Fruit fly (Drosophila melanogaster) whole organism, wandering third instar larva: Measurements from ENCODE around the gene CG4955.

Source experiments
- Abd-B ChIP-seq: fragments of >200 bp; optimal IDR thresholded peaks from 2 replicates; lab custom pipeline; 2017; ENCODE audit warnings: missing biosample characterization, missing genetic modification characterization
- CG32264 ChIP-seq: fragments of 200-800 bp; sonication (Bioruptor generic); optimal IDR thresholded peaks from 2 replicates; lab custom pipeline; 2016; ENCODE audit warnings: missing biosample characterization, missing genetic modification characterization
- CrebA ChIP-seq: fragments of 200-800 bp; sonication (Bioruptor generic); optimal IDR thresholded peaks from 2 replicates; lab custom pipeline; 2016; ENCODE audit warnings: missing biosample characterization, mild to moderate bottlenecking, missing genetic modification characterization, borderline replicate concordance
- Dfd ChIP-seq: fragments of >200 bp; optimal IDR thresholded peaks from 2 replicates; lab custom pipeline; 2017; ENCODE audit warnings: missing biosample characterization, missing genetic modification characterization
- Dif ChIP-seq: fragments of 200-275, 200-300 bp; sonication (Bioruptor generic); optimal IDR thresholded peaks from 2 replicates; lab custom pipeline; 2018; ENCODE audit warnings: missing biosample characterization, missing genetic modification characterization; ENCODE audit not compliant: partially characterized antibody
- GATAd ChIP-seq: sonication (Bioruptor generic); optimal IDR thresholded peaks from 2 replicates; lab custom pipeline; 2016; ENCODE audit warnings: missing biosample characterization, missing genetic modification characterization
- HLH106 ChIP-seq: fragments of 200-800 bp; optimal IDR thresholded peaks from 3 replicates; lab custom pipeline; 2019; ENCODE audit warnings: missing biosample characterization, mild to moderate bottlenecking, missing genetic modification characterization, moderate library complexity
- Hnf4 ChIP-seq: fragments of 200-800 bp; sonication (Bioruptor generic); optimal IDR thresholded peaks from 2 replicates; lab custom pipeline; 2016; ENCODE audit warnings: missing biosample characterization, mild to moderate bottlenecking, missing genetic modification characterization
- Hr78 ChIP-seq: fragments of >200 bp; optimal IDR thresholded peaks from 2 replicates; lab custom pipeline; 2017; ENCODE audit warnings: missing biosample characterization, missing genetic modification characterization
- Hr83 ChIP-seq: fragments of 200-300 bp; sonication (Bioruptor generic); optimal IDR thresholded peaks from 2 replicates; lab custom pipeline; 2016; ENCODE audit warnings: missing biosample characterization, mild to moderate bottlenecking, missing genetic modification characterization, moderate library complexity; ENCODE audit not compliant: poor library complexity, severe bottlenecking
- Jra ChIP-seq: sonication (Bioruptor generic); optimal IDR thresholded peaks from 2 replicates; lab custom pipeline; 2016; ENCODE audit warnings: missing biosample characterization, missing genetic modification characterization
- Mio ChIP-seq: sonication (Bioruptor generic); optimal IDR thresholded peaks from 2 replicates; lab custom pipeline; 2016; ENCODE audit warnings: missing biosample characterization, missing genetic modification characterization
- Myc ChIP-seq: fragments of >200 bp; optimal IDR thresholded peaks from 2 replicates; lab custom pipeline; 2017
- N ChIP-seq: fragments of >200 bp; optimal IDR thresholded peaks from 2 replicates; lab custom pipeline; 2018; ENCODE audit warnings: missing biosample characterization, missing external identifiers, missing genetic modification characterization
- OdsH ChIP-seq: fragments of 200-800 bp; sonication (Bioruptor generic); optimal IDR thresholded peaks from 2 replicates; lab custom pipeline; 2016; ENCODE audit warnings: missing biosample characterization, mild to moderate bottlenecking, missing genetic modification characterization
- Rel ChIP-seq, 2 experiments: fragments of 200-800 bp; sonication (Bioruptor generic) in 1 of 2; optimal IDR thresholded peaks; 2 replicates in 1 of 2; 3 replicates in 1 of 2; lab custom pipeline; 2016 to 2019; ENCODE audit warnings: mild to moderate bottlenecking in 2 of 2, missing biosample characterization in 2 of 2, missing genetic modification characterization in 2 of 2, moderate library complexity in 1 of 2
- Sp1 ChIP-seq: fragments of 200-800 bp; sonication (Bioruptor generic); optimal IDR thresholded peaks from 3 replicates; lab custom pipeline; 2019; ENCODE audit warnings: missing biosample characterization, mild to moderate bottlenecking, missing genetic modification characterization, moderate library complexity
- br ChIP-seq: fragments of 200-800 bp; sonication (Bioruptor generic); optimal IDR thresholded peaks from 2 replicates; lab custom pipeline; 2016; ENCODE audit warnings: missing biosample characterization, missing genetic modification characterization
- brk ChIP-seq: fragments of 200-800 bp; sonication (Bioruptor generic); optimal IDR thresholded peaks from 2 replicates; lab custom pipeline; 2016; ENCODE audit warnings: missing biosample characterization, mild to moderate bottlenecking, missing genetic modification characterization
- dmrt93B ChIP-seq: fragments of 200-800 bp; sonication (Bioruptor generic); optimal IDR thresholded peaks from 2 replicates; lab custom pipeline; 2018; ENCODE audit warnings: missing biosample characterization, mild to moderate bottlenecking, missing genetic modification characterization
- dsf ChIP-seq: sonication (Bioruptor generic); optimal IDR thresholded peaks from 2 replicates; lab custom pipeline; 2016; ENCODE audit warnings: missing biosample characterization, missing genetic modification characterization, borderline replicate concordance
- ey ChIP-seq: fragments of 200-800 bp; sonication (Bioruptor generic); optimal IDR thresholded peaks from 2 replicates; lab custom pipeline; 2016; ENCODE audit warnings: missing biosample characterization, missing genetic modification characterization
- h ChIP-seq: fragments of 200-800 bp; sonication (Bioruptor generic); optimal IDR thresholded peaks from 3 replicates; lab custom pipeline; 2016; ENCODE audit warnings: missing biosample characterization, mild to moderate bottlenecking, missing genetic modification characterization
- jim ChIP-seq: fragments of 175-275, 200-325 bp; sonication (Bioruptor generic); optimal IDR thresholded peaks from 2 replicates; lab custom pipeline; 2016; ENCODE audit warnings: missing biosample characterization, mild to moderate bottlenecking, missing genetic modification characterization
- lola ChIP-seq: fragments of >200 bp; optimal IDR thresholded peaks from 2 replicates; lab custom pipeline; 2017; ENCODE audit warnings: missing biosample characterization, missing genetic modification characterization
- pan ChIP-seq: fragments of >200 bp; optimal IDR thresholded peaks from 2 replicates; lab custom pipeline; 2017
- psq ChIP-seq: fragments of 200-800 bp; sonication (Bioruptor generic); optimal IDR thresholded peaks from 3 replicates; lab custom pipeline; 2017; ENCODE audit warnings: missing biosample characterization, mild to moderate bottlenecking, missing genetic modification characterization, moderate library complexity
- sage ChIP-seq: fragments of 200-800 bp; sonication (Bioruptor generic); optimal IDR thresholded peaks from 2 replicates; lab custom pipeline; 2016; ENCODE audit warnings: missing biosample characterization, mild to moderate bottlenecking, missing genetic modification characterization
- sv ChIP-seq: fragments of 200-800 bp; sonication (Bioruptor generic); optimal IDR thresholded peaks from 3 replicates; lab custom pipeline; 2016; ENCODE audit warnings: missing biosample characterization, missing genetic modification characterization
- tai ChIP-seq: sonication (Bioruptor generic); optimal IDR thresholded peaks from 2 replicates; lab custom pipeline; 2016; ENCODE audit warnings: missing biosample characterization, missing genetic modification characterization
- usp ChIP-seq: fragments of >200 bp; optimal IDR thresholded peaks from 2 replicates; lab custom pipeline; 2017; ENCODE audit warnings: missing biosample characterization, missing genetic modification characterization
- woc ChIP-seq: sonication (Bioruptor generic); optimal IDR thresholded peaks from 2 replicates; lab custom pipeline; 2016; ENCODE audit warnings: missing biosample characterization, mild to moderate bottlenecking, missing genetic modification characterization

The CG4955 gene

dm6 chrX:17108000-17108399 is 26.8 kb downstream of the CG4955 start:
- no peak for TF ChIP-seq usp (GFP tag; lab: Kevin White, UChicago)
- no peak for TF ChIP-seq h (GFP tag; lab: Kevin White, UChicago)
- TF ChIP-seq Dif (GFP tag; lab: Kevin White, UChicago) = no peak
- no peak for TF ChIP-seq GATAd (GFP tag; lab: Kevin White, UChicago)
- TF ChIP-seq woc (GFP tag; lab: Kevin White, UChicago) = no peak
- no peak for TF ChIP-seq jim (GFP tag; lab: Kevin White, UChicago)
- TF ChIP-seq CrebA (GFP tag; lab: Kevin White, UChicago) = no peak
- no peak for TF ChIP-seq ey (GFP tag; lab: Kevin White, UChicago)
- TF ChIP-seq sv (GFP tag; lab: Kevin White, UChicago) = no peak
- TF ChIP-seq Dfd = no peak
- no peak for TF ChIP-seq tai (GFP tag; lab: Kevin White, UChicago)
- no peak for TF ChIP-seq Hnf4
- no peak for TF ChIP-seq sage (GFP tag; lab: Kevin White, UChicago)
- TF ChIP-seq CG32264 (GFP tag; lab: Kevin White, UChicago) = no peak
- TF ChIP-seq Rel (GFP tag; optimal IDR thresholded peaks at IDR 0.05; lab: Kevin White, UChicago) = no peak
- TF ChIP-seq Rel (tag; optimal IDR thresholded peaks at IDR 0.05; lab: Kevin White, UChicago) = no peak
- no peak for TF ChIP-seq HLH106 (tag; lab: Kevin White, UChicago)

DNA sequence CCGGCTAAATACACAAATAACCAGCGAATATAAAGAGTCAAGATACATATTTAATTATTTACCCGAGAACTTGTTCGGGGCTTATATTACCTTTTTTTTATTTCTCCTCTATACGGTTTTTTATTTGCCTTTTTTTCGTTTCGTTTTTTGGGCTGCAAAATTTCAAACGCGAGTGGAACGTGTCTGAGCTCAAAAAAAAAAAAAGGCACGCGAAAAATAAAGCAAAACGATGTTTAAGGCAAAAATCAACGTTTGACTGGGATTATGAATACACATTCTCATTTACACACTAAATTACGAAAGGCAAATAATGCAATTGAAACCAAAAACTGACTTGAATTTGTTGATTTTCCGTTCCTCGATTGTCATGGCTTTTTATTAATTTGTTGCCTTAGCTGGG is 28.4 kb downstream of the CG4955 start:
- TF ChIP-seq Abd-B (GFP tag; lab: Kevin White, UChicago) (no peak), dmrt93B (GFP tag; lab: Kevin White, UChicago) (no peak), sv (GFP tag; lab: Kevin White, UChicago) (no peak), dsf (GFP tag; lab: Kevin White, UChicago) (no peak), Rel (GFP tag; optimal IDR thresholded peaks at IDR 0.05; lab: Kevin White, UChicago) (peak; percentile 20), Rel (tag; optimal IDR thresholded peaks at IDR 0.05; lab: Kevin White, UChicago) (no peak), tai (GFP tag; lab: Kevin White, UChicago) (no peak), CG32264 (GFP tag; lab: Kevin White, UChicago) (no peak), Sp1 (GFP tag; lab: Kevin White, UChicago) (peak; percentile 64), pan (lab: Kevin White, UChicago) (no peak), Myc (lab: Kevin White, UChicago) (no peak), CrebA (GFP tag; lab: Kevin White, UChicago) (peak; percentile 46), jim (GFP tag; lab: Kevin White, UChicago) (peak; percentile 36)

- no peak for TF ChIP-seq N (GFP tag; lab: Kevin White, UChicago)
- TF ChIP-seq Rel (GFP tag; optimal IDR thresholded peaks at IDR 0.05; lab: Kevin White, UChicago) = no peak
- no peak for TF ChIP-seq Rel (tag; optimal IDR thresholded peaks at IDR 0.05; lab: Kevin White, UChicago)
- TF ChIP-seq Dfd = no peak
- no peak for TF ChIP-seq Mio
- TF ChIP-seq brk (GFP tag; lab: Kevin White, UChicago) = no peak
- TF ChIP-seq sage (GFP tag; lab: Kevin White, UChicago) = no peak
- no peak for TF ChIP-seq br (GFP tag; lab: Kevin White, UChicago)
- TF ChIP-seq usp (GFP tag; lab: Kevin White, UChicago) = no peak
- no peak for TF ChIP-seq sv (GFP tag; lab: Kevin White, UChicago)
- no peak for TF ChIP-seq Jra (GFP tag; lab: Kevin White, UChicago)
- TF ChIP-seq ey (GFP tag; lab: Kevin White, UChicago) = no peak
- TF ChIP-seq jim (GFP tag; lab: Kevin White, UChicago) = no peak
- no peak for TF ChIP-seq lola (GFP tag; lab: Kevin White, UChicago)
- no peak for TF ChIP-seq CG32264 (GFP tag; lab: Kevin White, UChicago)
- TF ChIP-seq Abd-B (GFP tag; lab: Kevin White, UChicago) = no peak
- no peak for TF ChIP-seq Hr83 (GFP tag; lab: Kevin White, UChicago)
- TF ChIP-seq psq (GFP tag; lab: Kevin White, UChicago) = no peak
- no peak for TF ChIP-seq OdsH (GFP tag; lab: Kevin White, UChicago)
- no peak for TF ChIP-seq Hr78
Observed at dm6 chrX:17110556-17111177, 29.4 kb downstream of the CG4955 start.

dm6 chrX:17111274-17111673 is 30.0 kb downstream of the CG4955 start:
- no peak for TF ChIP-seq woc (GFP tag; lab: Kevin White, UChicago)
- TF ChIP-seq br (GFP tag; lab: Kevin White, UChicago) = no peak
- TF ChIP-seq sv (GFP tag; lab: Kevin White, UChicago) = no peak
- no peak for TF ChIP-seq CrebA (GFP tag; lab: Kevin White, UChicago)
- TF ChIP-seq GATAd (GFP tag; lab: Kevin White, UChicago) = no peak
- no peak for TF ChIP-seq Dfd
- no peak for TF ChIP-seq Rel (GFP tag; optimal IDR thresholded peaks at IDR 0.05; lab: Kevin White, UChicago)
- no peak for TF ChIP-seq Rel (tag; optimal IDR thresholded peaks at IDR 0.05; lab: Kevin White, UChicago)
